Worm (Caenorhabditis elegans) whole organism, mixed stage, embryonic: ENCODE data around the gene T04B2.3.

Source experiments
- M03D4.4 ChIP-seq: sonication (generic microtip); optimal IDR thresholded peaks from 2 replicates; lab custom pipeline; 2017; ENCODE audit warnings: mild to moderate bottlenecking, missing genetic modification characterization, missing compliant biosample characterization
- bed-3 ChIP-seq: fragments of 200-800 bp; sonication (Bioruptor generic); optimal IDR thresholded peaks from 3 replicates; lab custom pipeline; 2018; ENCODE audit warnings: mild to moderate bottlenecking, missing genetic modification characterization, moderate library complexity, missing compliant biosample characterization
- blmp-1 ChIP-seq: fragments of 150-350 bp; optimal IDR thresholded peaks from 2 replicates; lab custom pipeline; 2014; ENCODE audit warnings: missing biosample characterization, missing genetic modification characterization
- ceh-39 ChIP-seq: fragments of 150-350 bp; optimal IDR thresholded peaks from 2 replicates; lab custom pipeline; 2014; ENCODE audit warnings: missing biosample characterization, missing genetic modification characterization
- ceh-83 ChIP-seq: fragments of 200-800 bp; sonication (Bioruptor generic); optimal IDR thresholded peaks from 2 replicates; lab custom pipeline; 2018; ENCODE audit warnings: mild to moderate bottlenecking, missing genetic modification characterization, missing compliant biosample characterization
- ces-1 ChIP-seq: fragments of 150-350 bp; optimal IDR thresholded peaks from 2 replicates; lab custom pipeline; 2014; ENCODE audit warnings: missing biosample characterization, missing genetic modification reagents, missing genetic modification characterization
- cnd-1 ChIP-seq: fragments of 200-800 bp; sonication (Bioruptor generic); optimal IDR thresholded peaks from 2 replicates; lab custom pipeline; 2018; ENCODE audit warnings: mild to moderate bottlenecking, missing genetic modification characterization, missing compliant biosample characterization
- drap-1 ChIP-seq: fragments of 200-800 bp; sonication (Bioruptor generic); optimal IDR thresholded peaks from 3 replicates; lab custom pipeline; 2018; ENCODE audit warnings: mild to moderate bottlenecking, missing genetic modification characterization, missing compliant biosample characterization
- elt-1 ChIP-seq: sonication (generic microtip); optimal IDR thresholded peaks from 2 replicates; lab custom pipeline; 2017; ENCODE audit warnings: missing genetic modification characterization, mild to moderate bottlenecking, missing compliant biosample characterization, antibody characterized with exemption, moderate library complexity, borderline replicate concordance; ENCODE audit not compliant: insufficient read depth
- elt-3 ChIP-seq: fragments of 150-350 bp; optimal IDR thresholded peaks from 2 replicates; lab custom pipeline; 2014; ENCODE audit warnings: missing biosample characterization, missing genetic modification characterization
- flh-1 ChIP-seq: fragments of 200-800 bp; sonication (Bioruptor generic); optimal IDR thresholded peaks from 2 replicates; lab custom pipeline; 2018; ENCODE audit warnings: mild to moderate bottlenecking, missing genetic modification characterization, moderate library complexity, missing compliant biosample characterization
- ham-2 ChIP-seq: fragments of 200-800 bp; sonication (Bioruptor generic); optimal IDR thresholded peaks from 2 replicates; lab custom pipeline; 2018; ENCODE audit warnings: mild to moderate bottlenecking, missing genetic modification characterization, missing compliant biosample characterization
- hlh-1 ChIP-seq: fragments of 150-350 bp; optimal IDR thresholded peaks from 2 replicates; lab custom pipeline; 2014; ENCODE audit warnings: missing biosample characterization, missing genetic modification reagents, missing genetic modification characterization
- lsy-2 ChIP-seq: fragments of 150-350 bp; optimal IDR thresholded peaks from 2 replicates; lab custom pipeline; 2014; ENCODE audit warnings: missing biosample characterization, missing genetic modification characterization
- mab-5 ChIP-seq: fragments of 150-350 bp; optimal IDR thresholded peaks from 2 replicates; lab custom pipeline; 2014; ENCODE audit warnings: missing biosample characterization, missing genetic modification characterization
- mls-2 ChIP-seq: sonication (generic microtip); optimal IDR thresholded peaks from 2 replicates; lab custom pipeline; 2016; ENCODE audit warnings: mild to moderate bottlenecking, missing genetic modification characterization, moderate library complexity, missing compliant biosample characterization
- nhr-12 ChIP-seq: fragments of 150-350 bp; optimal IDR thresholded peaks from 2 replicates; lab custom pipeline; 2014; ENCODE audit warnings: missing biosample characterization, missing genetic modification characterization
- nhr-2 ChIP-seq: fragments of 150-350 bp; optimal IDR thresholded peaks from 2 replicates; lab custom pipeline; 2014; ENCODE audit warnings: missing biosample characterization, missing genetic modification characterization
- nhr-237 ChIP-seq: fragments of 150-350 bp; optimal IDR thresholded peaks from 2 replicates; lab custom pipeline; 2014; ENCODE audit warnings: missing biosample characterization, missing genetic modification characterization
- nhr-76 ChIP-seq: sonication (generic microtip); optimal IDR thresholded peaks from 2 replicates; lab custom pipeline; 2017; ENCODE audit warnings: missing biosample characterization, missing genetic modification characterization
- pha-4 ChIP-seq: fragments of 150-350 bp; optimal IDR thresholded peaks from 2 replicates; lab custom pipeline; 2018; ENCODE audit warnings: missing biosample characterization, missing genetic modification reagents, missing genetic modification characterization
- sem-2 ChIP-seq: fragments of 200-800 bp; sonication (Bioruptor generic); optimal IDR thresholded peaks from 2 replicates; lab custom pipeline; 2018; ENCODE audit warnings: mild to moderate bottlenecking, missing genetic modification characterization, missing compliant biosample characterization
- snpc-4 ChIP-seq: fragments of 150-350 bp; optimal IDR thresholded peaks from 2 replicates; lab custom pipeline; 2014; ENCODE audit warnings: missing biosample characterization, missing genetic modification characterization
- sptf-1 ChIP-seq: sonication (generic microtip); optimal IDR thresholded peaks from 2 replicates; lab custom pipeline; 2017; ENCODE audit warnings: mild to moderate bottlenecking, missing genetic modification characterization, moderate library complexity, missing compliant biosample characterization
- tbx-8 ChIP-seq: fragments of 200-800 bp; sonication (Bioruptor generic); optimal IDR thresholded peaks from 2 replicates; lab custom pipeline; 2018; ENCODE audit warnings: mild to moderate bottlenecking, missing genetic modification characterization, moderate library complexity, missing compliant biosample characterization
- unc-120 ChIP-seq: sonication (generic microtip); optimal IDR thresholded peaks from 2 replicates; lab custom pipeline; 2017; ENCODE audit warnings: missing genetic modification characterization, missing compliant biosample characterization; ENCODE audit not compliant: poor library complexity, severe bottlenecking
- unc-39 ChIP-seq: fragments of 150-350 bp; optimal IDR thresholded peaks from 2 replicates; lab custom pipeline; 2014; ENCODE audit warnings: missing biosample characterization, missing genetic modification characterization
- unc-62 ChIP-seq: fragments of 150-350 bp; optimal IDR thresholded peaks from 2 replicates; lab custom pipeline; 2014; ENCODE audit warnings: missing biosample characterization, missing genetic modification reagents, missing genetic modification characterization
- ztf-11 ChIP-seq: fragments of 150-350 bp; optimal IDR thresholded peaks from 2 replicates; lab custom pipeline; 2014; ENCODE audit warnings: missing biosample characterization, missing genetic modification characterization

Gene T04B2.3

DNA sequence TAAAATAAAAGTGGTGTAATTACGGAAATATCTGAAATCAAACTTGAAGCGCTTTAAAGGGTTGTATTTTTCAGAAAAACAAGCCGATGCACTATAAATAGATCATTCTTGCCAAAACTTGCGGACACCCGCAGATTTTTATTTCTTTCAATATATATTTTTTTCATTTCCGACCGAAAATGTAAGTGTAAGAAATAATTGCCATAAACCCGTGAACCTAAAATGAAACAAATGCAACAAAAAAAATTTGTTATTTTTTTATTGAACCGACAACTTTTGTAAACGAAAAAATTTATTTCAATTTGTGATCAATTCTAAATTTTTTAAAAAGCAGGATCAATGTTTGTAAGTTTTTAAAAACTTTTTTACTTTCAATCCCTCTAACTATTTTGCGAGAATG, 33.6 kb downstream of the T04B2.3 start, which contains the start of gene W01B6.6:
TSS of gene W01B6.6 (plus strand) at position 301 of the 400 bp plus-strand sequence.
- TF ChIP-seq elt-1 (tag; lab: Kevin White, UChicago) (no peak), ceh-39 (tag; lab: Kevin White, UChicago) (no peak), nhr-12 (tag; lab: Kevin White, UChicago) (no peak), unc-120 (tag; lab: Kevin White, UChicago) (no peak), M03D4.4 (tag; lab: Kevin White, UChicago) (no peak), ztf-11 (no peak), nhr-2 (no peak), cnd-1 (tag; lab: Kevin White, UChicago) (no peak), unc-62 (GFP tag; lab: Kevin White, UChicago) (no peak), nhr-76 (no peak), nhr-237 (tag; lab: Kevin White, UChicago) (no peak), tbx-8 (GFP tag; lab: Kevin White, UChicago) (no peak), sem-2 (GFP tag; lab: Kevin White, UChicago) (no peak), ceh-83 (GFP tag; lab: Kevin White, UChicago) (no peak), ham-2 (no peak)

DNA sequence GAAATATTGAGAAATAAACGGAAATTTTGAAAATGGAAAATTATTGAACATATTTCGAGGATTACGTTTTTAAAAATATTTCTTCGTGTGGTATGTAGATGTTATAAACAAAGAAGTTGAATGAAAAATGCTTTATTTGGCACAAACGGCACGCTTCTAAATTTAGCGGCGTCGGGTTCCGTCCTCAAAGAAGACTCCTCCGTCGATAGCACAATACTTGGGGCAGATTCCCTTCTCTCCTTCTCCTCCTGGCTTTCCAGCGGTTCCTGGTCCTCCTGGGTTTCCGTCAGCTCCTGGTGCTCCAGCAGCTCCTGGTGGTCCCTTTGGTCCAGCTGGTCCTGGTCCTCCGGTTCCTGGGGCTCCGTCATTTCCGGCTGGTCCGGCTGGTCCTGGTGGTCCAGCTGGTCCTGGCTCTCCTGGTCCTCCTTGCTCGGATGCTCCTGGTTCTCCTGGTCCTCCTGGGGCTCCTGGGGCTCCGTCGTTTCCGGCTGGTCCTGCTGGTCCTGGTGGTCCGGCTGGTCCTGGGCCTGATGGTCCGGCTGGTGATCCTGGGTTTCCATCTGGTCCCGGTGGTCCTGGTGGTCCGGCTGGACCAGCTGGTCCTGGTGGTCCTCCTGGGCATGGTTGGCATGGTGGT, 37.2 kb downstream of the T04B2.3 start, which contains the start of gene W01B6.8:
TSS of gene W01B6.8 (minus strand) at position 51 of the 637 bp plus-strand sequence.
- TF ChIP-seq nhr-2 = no peak
- no peak for TF ChIP-seq pha-4 (tag; lab: Kevin White, UChicago)
- TF ChIP-seq M03D4.4 (tag; lab: Kevin White, UChicago) = no peak
- TF ChIP-seq mls-2 (tag; lab: Kevin White, UChicago) = no peak

DNA sequence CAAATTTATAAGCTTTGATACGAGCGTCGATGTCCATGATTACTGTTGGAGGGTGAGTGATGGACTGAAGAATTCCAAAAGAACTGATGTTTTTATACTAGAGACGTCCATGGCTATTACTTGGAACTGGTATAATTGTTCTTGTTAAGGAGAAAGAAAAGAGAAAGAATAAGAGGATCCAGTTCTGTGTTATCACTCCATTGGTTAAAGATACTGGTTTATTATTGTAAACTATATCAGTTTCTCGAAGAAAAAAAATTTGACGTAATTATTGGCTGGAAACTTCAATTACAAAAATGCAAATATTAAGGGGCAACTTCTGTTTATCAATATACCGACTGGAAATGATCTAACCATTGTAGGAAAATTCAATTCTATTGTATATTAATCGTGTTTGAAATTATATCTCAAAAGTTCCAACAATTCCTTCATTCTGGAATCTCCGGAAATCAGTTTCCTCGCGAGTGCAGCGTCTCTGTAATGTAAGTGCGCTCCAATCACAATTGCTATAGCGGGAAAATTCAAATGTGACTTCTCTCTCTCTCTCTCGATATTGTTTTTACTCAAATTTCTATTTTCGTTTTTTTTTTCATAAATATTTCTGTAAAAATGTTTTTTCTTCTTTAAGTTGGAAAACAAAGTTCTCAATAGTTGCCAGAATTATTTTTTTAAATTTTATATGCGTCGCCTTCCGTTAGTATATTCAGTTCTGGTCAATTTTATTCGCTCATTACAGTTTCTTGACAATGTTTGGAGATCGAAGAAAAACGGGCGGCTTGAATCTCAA, 38.4 kb downstream of the T04B2.3 start, which contains the start of the genes col-2 and ndc-80:
TSS of gene col-2 (minus strand) at position 51 of the 787 bp plus-strand sequence.
TSS of gene ndc-80 (plus strand) at position 737 of the 787 bp plus-strand sequence.
- TF ChIP-seq hlh-1 (tag; lab: Kevin White, UChicago) = no peak
- peak; percentile 88 for TF ChIP-seq ceh-39 (tag; lab: Kevin White, UChicago)
- no peak for TF ChIP-seq drap-1 (GFP tag; lab: Kevin White, UChicago)
- no peak for TF ChIP-seq bed-3 (GFP tag; lab: Kevin White, UChicago)
- no peak for TF ChIP-seq flh-1 (GFP tag; lab: Kevin White, UChicago)
- no peak for TF ChIP-seq nhr-2
- peak; percentile 20 for TF ChIP-seq unc-62 (GFP tag; lab: Kevin White, UChicago)
- TF ChIP-seq unc-120 (tag; lab: Kevin White, UChicago) = peak; percentile 78
- TF ChIP-seq pha-4 (tag; lab: Kevin White, UChicago) = peak; percentile 44
- peak; percentile 65 for TF ChIP-seq nhr-237 (tag; lab: Kevin White, UChicago)
- no peak for TF ChIP-seq sptf-1
- no peak for TF ChIP-seq unc-39 (tag; lab: Kevin White, UChicago)
- peak; percentile 60 for TF ChIP-seq ces-1 (GFP tag; lab: Kevin White, UChicago)
- peak; percentile 75 for TF ChIP-seq lsy-2 (tag; lab: Kevin White, UChicago)

- no peak for TF ChIP-seq elt-3 (tag; lab: Kevin White, UChicago)
- TF ChIP-seq blmp-1 = peak; percentile 90
- TF ChIP-seq drap-1 (GFP tag; lab: Kevin White, UChicago) = no peak
- TF ChIP-seq ham-2 = no peak
- no peak for TF ChIP-seq snpc-4 (tag; lab: Kevin White, UChicago)
- TF ChIP-seq mls-2 (tag; lab: Kevin White, UChicago) = no peak
- TF ChIP-seq, all 35 proteins: peak for 1
Observed at ce11 chrIV:10089777-10090176, 42.6 kb downstream of the T04B2.3 start, which contains the start of gene ttr-39. Gene ttr-39, minus strand, starts transcription at chrIV:10089877.

DNA sequence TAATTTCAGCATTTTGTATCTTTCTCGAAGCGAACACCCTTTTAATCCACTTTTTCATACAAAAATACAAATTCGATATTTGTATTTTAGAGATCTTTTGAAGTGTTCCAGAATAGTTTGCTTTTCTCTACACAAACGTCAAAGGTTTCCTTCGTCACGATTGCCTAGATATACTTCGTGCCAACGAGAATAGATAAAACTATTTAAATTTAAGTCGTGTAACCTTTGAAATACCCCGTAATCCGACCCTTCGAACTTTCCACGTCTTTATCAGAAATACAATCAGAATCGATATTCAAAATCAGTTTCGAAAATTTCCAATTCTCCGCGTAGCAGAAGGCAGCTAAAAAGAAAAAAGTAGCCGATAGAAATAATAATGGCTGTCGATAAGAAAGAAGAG, 43.1 kb downstream of the T04B2.3 start, which contains the start of gene ttbk-5:
TSS of gene ttbk-5 (plus strand) at position 301 of the 400 bp plus-strand sequence.
- TF ChIP-seq blmp-1 (peak; percentile 55), mab-5 (tag; lab: Kevin White, UChicago) (no peak)
